Fruit fly (Drosophila melanogaster) whole organism, prepupa: ENCODE results near the gene mei-P26.

ENCODE experiments used
- Blimp-1 ChIP-seq: fragments of 200-800 bp; sonication (Bioruptor generic); optimal IDR thresholded peaks from 3 replicates; lab custom pipeline; 2017; ENCODE audit warnings: missing biosample characterization, missing genetic modification characterization, mild to moderate bottlenecking, moderate library complexity, missing genetic modification reagents
- CG10669 ChIP-seq: fragments of 200-800 bp; sonication (Bioruptor generic); optimal IDR thresholded peaks from 3 replicates; lab custom pipeline; 2018; ENCODE audit warnings: missing biosample characterization, mild to moderate bottlenecking, missing genetic modification characterization, moderate library complexity
- CG11762 ChIP-seq: fragments of 200-800 bp; sonication (Bioruptor generic); optimal IDR thresholded peaks from 3 replicates; lab custom pipeline; 2016; ENCODE audit warnings: missing biosample characterization, missing genetic modification characterization; ENCODE audit not compliant: insufficient read depth
- CG15336 ChIP-seq: fragments of 200-800 bp; sonication (Bioruptor generic); IDR thresholded peaks from 2 replicates; pipeline ENCODE4 v1.3.6; 2022; ENCODE audit warnings: missing biosample characterization, missing genetic modification characterization
- CG1621 ChIP-seq: fragments of 200-800 bp; sonication (Bioruptor generic); optimal IDR thresholded peaks from 3 replicates; lab custom pipeline; 2018; ENCODE audit warnings: missing biosample characterization, mild to moderate bottlenecking, missing genetic modification characterization
- CG16779 ChIP-seq: fragments of 200-800 bp; sonication (Bioruptor generic); optimal IDR thresholded peaks from 3 replicates; lab custom pipeline; 2017; ENCODE audit warnings: missing biosample characterization, mild to moderate bottlenecking, missing genetic modification characterization
- CG34406 ChIP-seq: fragments of 200-800 bp; sonication (Bioruptor generic); optimal IDR thresholded peaks from 3 replicates; lab custom pipeline; 2016; ENCODE audit warnings: missing biosample characterization, missing genetic modification characterization
- CG3919 ChIP-seq: fragments of 200-800 bp; sonication (Bioruptor generic); optimal IDR thresholded peaks from 3 replicates; lab custom pipeline; 2016; ENCODE audit warnings: missing biosample characterization, missing genetic modification characterization
- CG6163 ChIP-seq: fragments of 200-800 bp; sonication (Bioruptor generic); IDR thresholded peaks from 3 replicates; pipeline ENCODE4 v1.3.6; 2022; ENCODE audit warnings: missing biosample characterization, missing genetic modification characterization
- CG6276 ChIP-seq: fragments of 200-800 bp; sonication (Bioruptor generic); optimal IDR thresholded peaks from 2 replicates; lab custom pipeline; 2017; ENCODE audit warnings: missing biosample characterization, mild to moderate bottlenecking, missing genetic modification characterization
- CG6792 ChIP-seq: fragments of 200-800 bp; sonication (Bioruptor generic); optimal IDR thresholded peaks from 3 replicates; lab custom pipeline; 2016; ENCODE audit warnings: missing biosample characterization, missing genetic modification characterization
- CG6808 ChIP-seq: fragments of 200-800 bp; sonication (Bioruptor generic); optimal IDR thresholded peaks from 3 replicates; lab custom pipeline; 2017; ENCODE audit warnings: missing biosample characterization, missing genetic modification characterization, mild to moderate bottlenecking, moderate library complexity, missing genetic modification reagents
- CG6854 ChIP-seq: fragments of 200-800 bp; sonication (Bioruptor generic); optimal IDR thresholded peaks from 2 replicates; lab custom pipeline; 2017; ENCODE audit warnings: missing biosample characterization, mild to moderate bottlenecking, missing genetic modification characterization
- CG7368 ChIP-seq: fragments of 200-800 bp; sonication (Bioruptor generic); optimal IDR thresholded peaks from 3 replicates; lab custom pipeline; 2016; ENCODE audit warnings: missing biosample characterization, missing genetic modification characterization
- CG8319 ChIP-seq: fragments of 200-800 bp; sonication (Bioruptor generic); optimal IDR thresholded peaks from 3 replicates; lab custom pipeline; 2016; ENCODE audit warnings: missing biosample characterization, missing genetic modification characterization
- CG8632 ChIP-seq: fragments of 200-800 bp; sonication (Bioruptor generic); optimal IDR thresholded peaks from 3 replicates; lab custom pipeline; 2016; ENCODE audit warnings: missing biosample characterization, missing genetic modification characterization
- CG9139 ChIP-seq: fragments of 200-800 bp; sonication (Bioruptor generic); optimal IDR thresholded peaks from 3 replicates; lab custom pipeline; 2017; ENCODE audit warnings: missing biosample characterization, mild to moderate bottlenecking, missing genetic modification characterization
- Eip75B ChIP-seq: fragments of 200-800 bp; sonication (Bioruptor generic); optimal IDR thresholded peaks from 3 replicates; lab custom pipeline; 2016; ENCODE audit warnings: missing biosample characterization, missing genetic modification characterization
- Eip78C ChIP-seq: fragments of 200-800 bp; sonication (Bioruptor generic); peaks from one replicate; lab custom pipeline; 2016; ENCODE audit warnings: missing biosample characterization, missing genetic modification characterization
- Eip93F ChIP-seq: fragments of 200-800 bp; sonication (Bioruptor generic); optimal IDR thresholded peaks from 2 replicates; lab custom pipeline; 2016; ENCODE audit warnings: missing biosample characterization, mild to moderate bottlenecking, missing genetic modification characterization
- Ets21C ChIP-seq: fragments of 200-800 bp; sonication (Bioruptor generic); optimal IDR thresholded peaks from 3 replicates; lab custom pipeline; 2016; ENCODE audit warnings: missing biosample characterization, missing genetic modification characterization
- Ets96B ChIP-seq: fragments of 200-800 bp; optimal IDR thresholded peaks from 2 replicates; lab custom pipeline; 2019; ENCODE audit warnings: missing biosample characterization, mild to moderate bottlenecking, missing genetic modification characterization, moderate library complexity
- Hr39 ChIP-seq: fragments of 200-800 bp; sonication (Bioruptor generic); optimal IDR thresholded peaks from 2 replicates; lab custom pipeline; 2016; ENCODE audit warnings: missing biosample characterization, missing genetic modification characterization
- Lpt ChIP-seq: fragments of 200-800 bp; sonication (Bioruptor generic); optimal IDR thresholded peaks from 3 replicates; lab custom pipeline; 2016; ENCODE audit warnings: missing biosample characterization, missing genetic modification characterization
- Met ChIP-seq: fragments of 200-800 bp; sonication (Bioruptor generic); optimal IDR thresholded peaks from 3 replicates; lab custom pipeline; 2016; ENCODE audit warnings: missing biosample characterization, missing genetic modification characterization
- Smox ChIP-seq: fragments of 200-800 bp; sonication (Bioruptor generic); optimal IDR thresholded peaks from 3 replicates; lab custom pipeline; 2016; ENCODE audit warnings: missing biosample characterization, missing genetic modification characterization
- Sox102F ChIP-seq: fragments of 200-800 bp; sonication (Bioruptor generic); optimal IDR thresholded peaks from 2 replicates; lab custom pipeline; 2016; ENCODE audit warnings: missing biosample characterization, mild to moderate bottlenecking, missing genetic modification characterization
- Sox14 ChIP-seq: fragments of 200-800 bp; sonication (Bioruptor generic); optimal IDR thresholded peaks from 3 replicates; lab custom pipeline; 2016; ENCODE audit warnings: missing biosample characterization, missing genetic modification characterization
- achi ChIP-seq: fragments of 200-800 bp; sonication (Bioruptor generic); optimal IDR thresholded peaks from 3 replicates; lab custom pipeline; 2016; ENCODE audit warnings: missing biosample characterization, missing genetic modification characterization
- acj6 ChIP-seq: fragments of 200-800 bp; sonication (Bioruptor generic); optimal IDR thresholded peaks from 3 replicates; lab custom pipeline; 2016; ENCODE audit warnings: missing biosample characterization, missing genetic modification characterization
- dac ChIP-seq: fragments of 200-800 bp; sonication (Bioruptor generic); optimal IDR thresholded peaks from 2 replicates; lab custom pipeline; 2017; ENCODE audit warnings: missing biosample characterization, mild to moderate bottlenecking, missing genetic modification characterization
- eg ChIP-seq: fragments of 200-800 bp; sonication (Bioruptor generic); IDR thresholded peaks from 3 replicates; pipeline ENCODE4 v1.3.6; 2022; ENCODE audit warnings: missing biosample characterization, missing genetic modification characterization
- esn ChIP-seq: fragments of 200-800 bp; sonication (Bioruptor generic); optimal IDR thresholded peaks from 2 replicates; lab custom pipeline; 2016; ENCODE audit warnings: missing biosample characterization, mild to moderate bottlenecking, missing genetic modification characterization, moderate library complexity
- fd85E ChIP-seq: fragments of 200-800 bp; sonication (Bioruptor generic); optimal IDR thresholded peaks from 3 replicates; lab custom pipeline; 2016; ENCODE audit warnings: missing biosample characterization, missing genetic modification characterization
- fkh ChIP-seq: fragments of 200-800 bp; sonication (Bioruptor generic); optimal IDR thresholded peaks from 3 replicates; lab custom pipeline; 2017; ENCODE audit warnings: missing biosample characterization, mild to moderate bottlenecking, missing genetic modification characterization, moderate library complexity
- lz ChIP-seq: fragments of 200-800 bp; sonication (Bioruptor generic); optimal IDR thresholded peaks from 3 replicates; lab custom pipeline; 2016; ENCODE audit warnings: missing biosample characterization, missing genetic modification characterization
- net ChIP-seq: fragments of 200-800 bp; sonication (Bioruptor generic); optimal IDR thresholded peaks from 3 replicates; lab custom pipeline; 2016; ENCODE audit warnings: missing biosample characterization, missing genetic modification characterization
- pdm3 ChIP-seq: fragments of 200-800 bp; sonication (Bioruptor generic); optimal IDR thresholded peaks from 3 replicates; lab custom pipeline; 2016; ENCODE audit warnings: missing biosample characterization, missing genetic modification characterization
- salr ChIP-seq, 2 experiments: fragments of 200-800 bp; sonication (Bioruptor generic); optimal IDR thresholded peaks; 3 replicates each; lab custom pipeline; 2016 to 2018; ENCODE audit warnings: missing biosample characterization in 2 of 2, missing genetic modification characterization in 2 of 2, mild to moderate bottlenecking in 1 of 2
- svp ChIP-seq: fragments of 200-800 bp; sonication (Bioruptor generic); peaks from one replicate; lab custom pipeline; 2016; ENCODE audit warnings: missing biosample characterization, missing genetic modification characterization
- topi ChIP-seq: fragments of 200-800 bp; sonication (Bioruptor generic); optimal IDR thresholded peaks from 3 replicates; lab custom pipeline; 2016; ENCODE audit warnings: missing biosample characterization, missing genetic modification characterization
- vri ChIP-seq: fragments of 200-800 bp; sonication (Bioruptor generic); optimal IDR thresholded peaks from 3 replicates; lab custom pipeline; 2016; ENCODE audit warnings: missing biosample characterization, mild to moderate bottlenecking, missing genetic modification characterization

mei-P26 gene

dm6 chrX:9141219-9141618 lies 21.8 kb upstream of the mei-P26 start (continued):
- TF ChIP-seq vri (peak; percentile 23), Sox102F (GFP tag; lab: Kevin White, UChicago) (peak; percentile 59), fd85E (GFP tag; lab: Kevin White, UChicago) (no peak), Met (GFP tag; lab: Kevin White, UChicago) (no peak), Lpt (GFP tag; lab: Kevin White, UChicago) (peak; percentile 56), Ets96B (tag; lab: Kevin White, UChicago) (peak; percentile 70), esn (GFP tag; lab: Kevin White, UChicago) (peak; percentile 66)

DNA sequence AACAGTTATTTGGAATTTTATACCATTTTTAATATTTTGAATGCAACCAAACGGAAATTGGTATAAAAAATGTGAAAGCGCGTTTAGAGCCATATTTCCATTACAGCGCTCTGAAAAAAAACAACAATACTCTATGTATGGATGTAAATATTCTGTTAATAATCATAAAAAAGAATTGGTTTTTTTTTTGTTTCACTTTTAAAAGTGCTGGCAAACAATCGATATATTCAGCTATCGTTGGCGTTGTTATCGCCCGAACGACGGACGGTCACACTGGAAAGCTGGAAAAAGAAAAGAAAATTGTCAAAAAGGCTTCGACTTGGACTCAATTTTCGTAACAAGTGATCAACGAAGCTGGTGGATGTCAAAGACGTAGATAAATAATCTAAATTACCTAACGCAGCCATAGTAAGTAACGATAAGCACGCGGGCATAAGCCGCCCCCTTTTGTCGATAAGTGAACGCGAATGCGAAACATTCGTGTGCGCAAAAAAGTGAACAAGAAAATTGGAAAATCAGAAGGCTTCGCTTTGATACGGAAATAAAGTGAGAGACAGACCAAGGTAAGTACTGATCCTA lies 20.7 kb upstream of the mei-P26 start, which contains the start of gene CG7065:
Gene CG7065 (plus strand): TSS at position 270 of the 579 bp plus-strand sequence.
- TF ChIP-seq topi (GFP tag; lab: Kevin White, UChicago) = peak; percentile 2
- no peak for TF ChIP-seq CG8319
- peak; percentile 27 for TF ChIP-seq Eip78C (GFP tag; lab: Kevin White, UChicago)
- peak; percentile 8 for TF ChIP-seq Sox14 (GFP tag; lab: Kevin White, UChicago)
- TF ChIP-seq Sox102F (GFP tag; lab: Kevin White, UChicago) = no peak
- TF ChIP-seq svp (GFP tag; lab: Kevin White, UChicago) = no peak

- peak; percentile 14 for TF ChIP-seq esn (GFP tag; lab: Kevin White, UChicago)
- no peak for TF ChIP-seq CG11762
- no peak for TF ChIP-seq acj6
- TF ChIP-seq CG6792 (GFP tag; lab: Kevin White, UChicago) = no peak
- peak; percentile 64 for TF ChIP-seq Eip78C (GFP tag; lab: Kevin White, UChicago)
- no peak for TF ChIP-seq CG34406
- peak; percentile 6 for TF ChIP-seq lz (GFP tag; lab: Kevin White, UChicago)
- peak; percentile 4 for TF ChIP-seq topi (GFP tag; lab: Kevin White, UChicago)
- no peak for TF ChIP-seq CG9139 (GFP tag; lab: Kevin White, UChicago)
- TF ChIP-seq Eip93F (GFP tag; lab: Kevin White, UChicago) = no peak
- no peak for TF ChIP-seq Smox (GFP tag; lab: Kevin White, UChicago)
- no peak for TF ChIP-seq CG7368 (GFP tag; lab: Kevin White, UChicago)
Observed at dm6 chrX:9148989-9149522, 14.0 kb upstream of the mei-P26 start, which contains the start of the genes fh and Bap111. Gene fh, minus strand, starts transcription at chrX:9149071. Gene Bap111, plus strand, starts transcription at chrX:9149309.

DNA sequence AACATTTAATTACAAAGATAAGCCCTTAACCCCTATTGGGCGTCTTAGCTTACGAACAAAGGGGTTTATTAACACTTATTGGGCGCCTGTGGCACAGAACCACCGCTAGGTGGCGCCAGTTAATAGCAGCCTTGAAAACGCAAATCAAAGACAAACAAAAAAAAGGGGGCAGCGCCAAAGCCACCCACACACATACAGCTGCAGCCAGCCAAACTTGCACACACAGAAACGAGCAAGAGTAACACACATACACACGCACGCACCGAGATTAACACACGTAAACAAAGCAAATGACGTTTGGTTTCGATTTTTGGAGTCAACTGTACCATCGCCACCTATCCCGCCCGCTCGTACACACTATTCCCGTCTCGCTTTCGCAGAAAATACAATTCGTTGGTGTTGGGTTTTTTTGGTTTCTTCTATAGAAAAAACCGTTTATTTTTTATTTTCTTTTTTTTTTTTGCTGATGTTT lies 10.9 kb upstream of the mei-P26 start:
- TF ChIP-seq CG1621 = peak; percentile 47
- peak; percentile 29 for TF ChIP-seq net (GFP tag; lab: Kevin White, UChicago)
- peak; percentile 24 for TF ChIP-seq topi (GFP tag; lab: Kevin White, UChicago)
- TF ChIP-seq Lpt (GFP tag; lab: Kevin White, UChicago) = peak; percentile 85
- no peak for TF ChIP-seq salr (GFP tag; optimal IDR thresholded peaks at IDR 0.05; lab: Kevin White, UChicago)
- no peak for TF ChIP-seq Blimp-1 (GFP tag; lab: Kevin White, UChicago)
- TF ChIP-seq Smox (GFP tag; lab: Kevin White, UChicago) = peak; percentile 28
- TF ChIP-seq Ets21C (GFP tag; lab: Kevin White, UChicago) = no peak
- no peak for TF ChIP-seq CG6276 (GFP tag; lab: Kevin White, UChicago)
- TF ChIP-seq CG6163 = peak; percentile 64; the same call in 1 of the 3 replicates
- TF ChIP-seq Eip78C (GFP tag; lab: Kevin White, UChicago) = peak; percentile 80
- TF ChIP-seq vri = peak; percentile 83
- TF ChIP-seq CG6808 (GFP tag; lab: Kevin White, UChicago) = no peak
- TF ChIP-seq eg = peak; percentile 72; the same call in 2 of the 3 replicates
- peak; percentile 21 for TF ChIP-seq Eip75B (GFP tag; lab: Kevin White, UChicago)
- no peak for TF ChIP-seq CG8632 (GFP tag; lab: Kevin White, UChicago)
- no peak for TF ChIP-seq Hr39
- TF ChIP-seq fkh (GFP tag; lab: Kevin White, UChicago) = peak; percentile 92
- TF ChIP-seq pdm3 = no peak
- TF ChIP-seq CG3919 (GFP tag; lab: Kevin White, UChicago) = peak; percentile 33
- peak; percentile 5 for TF ChIP-seq acj6
- TF ChIP-seq CG6854 = peak; percentile 22
- TF ChIP-seq achi = peak; percentile 28
- peak; percentile 9 for TF ChIP-seq CG11762
- no peak for TF ChIP-seq fd85E (GFP tag; lab: Kevin White, UChicago)
- TF ChIP-seq lz (GFP tag; lab: Kevin White, UChicago) = peak; percentile 30
- peak; percentile 61 for TF ChIP-seq Sox14 (GFP tag; lab: Kevin White, UChicago)
- TF ChIP-seq Sox102F (GFP tag; lab: Kevin White, UChicago) = no peak
- peak; percentile 44 for TF ChIP-seq dac (GFP tag; lab: Kevin White, UChicago)
- no peak for TF ChIP-seq svp (GFP tag; lab: Kevin White, UChicago)
- no peak for TF ChIP-seq CG10669
- peak; percentile 65 for TF ChIP-seq CG15336 (GFP tag; lab: Robert Waterston, UW)
- TF ChIP-seq CG16779 (tag; lab: Kevin White, UChicago) = peak; percentile 53
